Worm (Caenorhabditis elegans): ENCODE results near the gene npr-1.

- TF ChIP-seq pha-4 (tag; optimal IDR thresholded peaks at IDR 0.05) (no peak), dmd-4 (tag; optimal IDR thresholded peaks at IDR 0.05; ENCODE audit: borderline replicate concordance) (no peak), ama-1 (optimal IDR thresholded peaks at IDR 0.05) (no peak), unc-3 (GFP tag; conservative IDR thresholded peaks at IDR 0.05) (no peak), unc-3 (tag; optimal IDR thresholded peaks at IDR 0.05) (no peak)
Observed at ce11 chrX:4744037-4744436, 25.7 kb downstream of the npr-1 start.
